Fruit fly (Drosophila melanogaster): ENCODE data around the gene Remo.

The Remo gene

DNA sequence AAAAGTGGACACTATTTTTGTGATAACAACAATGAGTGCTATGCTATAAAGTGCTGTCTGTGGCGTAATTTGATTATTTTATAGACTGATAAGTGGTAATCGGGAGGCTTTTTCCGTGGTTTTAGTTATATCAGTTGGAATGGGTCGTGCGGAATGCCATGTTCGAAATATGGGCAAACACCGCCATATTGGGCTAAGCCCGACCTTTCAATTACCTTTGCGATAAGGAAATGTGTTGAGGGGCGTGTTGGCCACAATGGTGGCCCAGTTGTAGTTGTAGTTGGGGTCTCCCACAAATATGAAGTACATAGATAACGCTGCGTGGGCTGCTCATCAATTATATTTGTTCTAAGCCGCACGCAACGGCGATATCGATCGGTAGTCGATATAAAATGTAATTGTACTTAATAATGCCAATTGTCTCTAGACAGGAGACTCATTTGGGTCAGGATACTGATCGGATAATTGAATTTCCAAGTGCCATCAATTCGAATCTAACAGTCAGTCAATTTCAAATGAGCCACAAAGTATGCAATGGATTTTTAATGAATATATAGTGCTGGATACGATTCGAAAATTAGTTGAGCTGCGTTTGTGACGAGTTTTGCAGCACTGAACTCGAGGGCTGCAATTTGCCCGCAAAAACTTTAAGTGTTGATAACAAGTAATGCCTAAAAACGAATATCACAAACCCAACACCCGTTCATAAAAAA is 46.7 kb downstream of the Remo start (continued):
- TF ChIP-seq zfh2 (GFP tag; optimal IDR thresholded peaks at IDR 0.05) (peak; percentile 46), HHEX (GFP tag; optimal IDR thresholded peaks at IDR 0.05) (peak; percentile 3), amos (GFP tag; IDR thresholded peaks at IDR 0.05; ENCODE audit: partially characterized antibody) (peak; percentile 44; the same call in 1 of the 2 replicates), CG12391 (tag; optimal IDR thresholded peaks at IDR 0.05) (peak; percentile 17), Gsc (GFP tag; IDR thresholded peaks at IDR 0.05) (no peak), CG7357 (GFP tag; IDR thresholded peaks at IDR 0.05) (no peak), Med (GFP tag) (peak; percentile 93), danr (GFP tag; IDR thresholded peaks at IDR 0.05) (no peak), BEAF-32 (GFP tag; optimal IDR thresholded peaks at IDR 0.05) (peak; percentile 29), Dip3 (GFP tag; optimal IDR thresholded peaks at IDR 0.05) (peak; percentile 51), sima (GFP tag; optimal IDR thresholded peaks at IDR 0.05) (no peak), CG7786 (GFP tag; optimal IDR thresholded peaks at IDR 0.05) (peak; percentile 15), fu2 (GFP tag; optimal IDR thresholded peaks at IDR 0.05) (no peak), mld (GFP tag; IDR thresholded peaks at IDR 0.05; ENCODE audit: partially characterized antibody) (no peak), abd-A (tag; optimal IDR thresholded peaks at IDR 0.05) (no peak), bcd (GFP tag; optimal IDR thresholded peaks at IDR 0.05) (peak; percentile 20), ftz-f1 (GFP tag; optimal IDR thresholded peaks at IDR 0.05) (peak; percentile 0), CG2120 (GFP tag; optimal IDR thresholded peaks at IDR 0.05) (peak; percentile 74), Ets65A (GFP tag) (peak; percentile 17), CG12104 (GFP tag; optimal IDR thresholded peaks at IDR 0.05) (no peak), esg (GFP tag; conservative IDR thresholded peaks at IDR 0.05) (no peak), CG12942 (GFP tag; optimal IDR thresholded peaks at IDR 0.05) (peak; percentile 33), lbe (GFP tag; optimal IDR thresholded peaks at IDR 0.05) (peak; percentile 53), Hr3 (GFP tag; optimal IDR thresholded peaks at IDR 0.05) (peak; percentile 8), chm (GFP tag; IDR thresholded peaks at IDR 0.05) (peak; percentile 27; the same call in 1 of the 2 replicates), HLH4C (GFP tag; IDR thresholded peaks at IDR 0.05; ENCODE audit: partially characterized antibody) (no peak), Drgx (GFP tag; IDR thresholded peaks at IDR 0.05) (peak; percentile 14; the same call in 1 of the 2 replicates), CG9609 (GFP tag; optimal IDR thresholded peaks at IDR 0.05) (peak; percentile 6), fd96Cb (tag; optimal IDR thresholded peaks at IDR 0.05) (no peak), CG6765 (GFP tag; optimal IDR thresholded peaks at IDR 0.05) (peak; percentile 29), pb (GFP tag; optimal IDR thresholded peaks at IDR 0.05) (peak; percentile 3), eyg (GFP tag; optimal IDR thresholded peaks at IDR 0.05) (no peak), CG10979 (tag; optimal IDR thresholded peaks at IDR 0.05) (peak; percentile 5), Hmr (GFP tag; optimal IDR thresholded peaks at IDR 0.05) (peak; percentile 51), CG3847 (GFP tag; IDR thresholded peaks at IDR 0.05) (peak; percentile 54), Atf-2 (GFP tag; optimal IDR thresholded peaks at IDR 0.05) (no peak), Side (GFP tag; optimal IDR thresholded peaks at IDR 0.05) (peak; percentile 44), CG13287 (GFP tag; IDR thresholded peaks at IDR 0.05; ENCODE audit: partially characterized antibody) (peak; percentile 38; the same call in 1 of the 2 replicates), CG11695 (GFP tag; IDR thresholded peaks at IDR 0.05) (no peak), CG14014 (GFP tag; IDR thresholded peaks at IDR 0.05) (peak; percentile 37; the same call in 1 of the 2 replicates), Mad (GFP tag; optimal IDR thresholded peaks at IDR 0.05) (peak; percentile 41), ci (GFP tag; IDR thresholded peaks at IDR 0.05) (peak; percentile 42; the same call in 2 of the 3 replicates), CG17361 (GFP tag; IDR thresholded peaks at IDR 0.05) (no peak), CG12659 (GFP tag; optimal IDR thresholded peaks at IDR 0.05) (peak; percentile 51), CG16863 (GFP tag; optimal IDR thresholded peaks at IDR 0.05) (no peak), CG12155 (GFP tag; optimal IDR thresholded peaks at IDR 0.05) (peak; percentile 39), jumu (GFP tag; optimal IDR thresholded peaks at IDR 0.05) (peak; percentile 59), CHES-1-like (GFP tag; optimal IDR thresholded peaks at IDR 0.05) (peak; percentile 42), Scr (GFP tag; IDR thresholded peaks at IDR 0.05; ENCODE audit: partially characterized antibody) (no peak), CG17802 (tag; optimal IDR thresholded peaks at IDR 0.05) (no peak)
